Fruit fly (Drosophila melanogaster): ENCODE data around the gene Spn75F.

The Spn75F gene

dm6 chr3L:19173084-19173720, 43.7 kb upstream of the Spn75F start (continued):
- TF ChIP-seq Met (GFP tag; optimal IDR thresholded peaks at IDR 0.05) (peak; percentile 86), salr (GFP tag; optimal IDR thresholded peaks at IDR 0.05) (peak; percentile 51 to 92), esn (GFP tag; optimal IDR thresholded peaks at IDR 0.05) (peak; percentile 82), ss (GFP tag; optimal IDR thresholded peaks at IDR 0.05) (peak; percentile 91 to 92), achi (GFP tag; optimal IDR thresholded peaks at IDR 0.05) (peak; percentile 85), lz (GFP tag; optimal IDR thresholded peaks at IDR 0.05) (peak; percentile 82), net (GFP tag; optimal IDR thresholded peaks at IDR 0.05) (peak; percentile 64), CG8119 (GFP tag; IDR thresholded peaks at IDR 0.05) (peak; percentile 66; the same call in 2 of the 3 replicates), CG4318 (GFP tag; optimal IDR thresholded peaks at IDR 0.05) (peak; percentile 41), CG3919 (GFP tag; optimal IDR thresholded peaks at IDR 0.05) (peak; percentile 86), fd59A (GFP tag; optimal IDR thresholded peaks at IDR 0.05) (peak; percentile 94), OdsH (GFP tag; optimal IDR thresholded peaks at IDR 0.05) (peak; percentile 84), Hr39 (GFP tag; optimal IDR thresholded peaks at IDR 0.05) (peak; percentile 82), CG8319 (GFP tag; optimal IDR thresholded peaks at IDR 0.05) (peak; percentile 60), Sox15 (GFP tag; optimal IDR thresholded peaks at IDR 0.05) (peak; percentile 62), Blimp-1 (GFP tag; optimal IDR thresholded peaks at IDR 0.05) (peak; percentile 15), CG10669 (GFP tag; optimal IDR thresholded peaks at IDR 0.05) (peak; percentile 92), dsx (GFP tag; optimal IDR thresholded peaks at IDR 0.05; ENCODE audit: poor library complexity, severe bottlenecking) (peak; percentile 90), CG11902 (GFP tag; optimal IDR thresholded peaks at IDR 0.05) (peak; percentile 56), pdm3 (GFP tag; optimal IDR thresholded peaks at IDR 0.05) (peak; percentile 81), Eip78C (GFP tag) (peak; percentile 96), Sox102F (GFP tag; optimal IDR thresholded peaks at IDR 0.05) (peak; percentile 75), CG1621 (tag; optimal IDR thresholded peaks at IDR 0.05) (peak; percentile 94), Eip75B (GFP tag; optimal IDR thresholded peaks at IDR 0.05) (peak; percentile 86), CG7368 (GFP tag; optimal IDR thresholded peaks at IDR 0.05) (peak; percentile 75), CG6792 (GFP tag; optimal IDR thresholded peaks at IDR 0.05) (peak; percentile 83), CG11762 (GFP tag; optimal IDR thresholded peaks at IDR 0.05; ENCODE audit: insufficient read depth) (peak; percentile 80), eg (GFP tag; IDR thresholded peaks at IDR 0.05) (peak; percentile 37; the same call in 1 of the 3 replicates), CG31627 (GFP tag; optimal IDR thresholded peaks at IDR 0.05) (peak; percentile 78), dac (GFP tag; optimal IDR thresholded peaks at IDR 0.05) (peak; percentile 2), CG6854 (GFP tag; optimal IDR thresholded peaks at IDR 0.05) (no peak), CG9139 (GFP tag; optimal IDR thresholded peaks at IDR 0.05) (peak; percentile 82), CG34406 (GFP tag; optimal IDR thresholded peaks at IDR 0.05) (peak; percentile 79), Gug (GFP tag; IDR thresholded peaks at IDR 0.05) (peak; percentile 47; the same call in 1 of the 2 replicates), Smox (GFP tag; optimal IDR thresholded peaks at IDR 0.05) (peak; percentile 82), CG15336 (GFP tag; IDR thresholded peaks at IDR 0.05) (peak; percentile 50), CG16779 (tag; optimal IDR thresholded peaks at IDR 0.05) (peak; percentile 35)

DNA sequence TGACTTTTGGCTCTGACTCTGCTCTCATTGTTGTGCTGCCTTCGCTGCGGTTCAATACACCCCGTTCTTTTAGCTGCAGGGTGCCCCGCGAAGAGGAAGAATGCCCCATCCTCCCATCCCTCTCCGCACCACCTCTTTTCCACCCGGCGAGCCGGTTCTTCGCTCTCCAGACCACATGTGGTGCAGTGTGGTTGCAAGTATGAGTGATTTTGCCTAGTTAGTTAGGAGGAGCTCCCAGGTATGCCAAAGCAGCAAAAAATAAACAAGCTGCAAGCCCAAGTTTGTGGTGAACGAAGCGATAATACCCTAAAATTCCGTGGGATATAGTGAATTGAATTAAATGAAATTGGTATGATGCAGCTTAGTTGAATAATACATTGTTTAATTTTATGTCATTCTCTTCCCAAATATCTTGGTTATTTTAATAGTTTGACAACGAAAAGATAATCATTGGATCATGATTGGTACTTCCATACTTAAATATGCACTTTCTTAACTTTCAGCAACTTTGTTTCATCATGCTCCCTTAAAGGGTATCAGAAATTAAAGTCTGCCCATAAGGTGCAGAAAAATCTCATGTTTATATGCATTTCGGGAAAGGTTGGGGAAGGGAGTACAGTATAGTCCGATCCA, 42.8 kb upstream of the Spn75F start:
- TF ChIP-seq Smox (GFP tag; optimal IDR thresholded peaks at IDR 0.05) (peak; percentile 84), topi (GFP tag; optimal IDR thresholded peaks at IDR 0.05) (peak; percentile 91), OdsH (GFP tag; optimal IDR thresholded peaks at IDR 0.05) (peak; percentile 79), CG6163 (GFP tag; IDR thresholded peaks at IDR 0.05) (no peak; the same call in 2 of the 3 replicates), dac (GFP tag; optimal IDR thresholded peaks at IDR 0.05) (peak; percentile 11), Gug (GFP tag; IDR thresholded peaks at IDR 0.05) (peak; percentile 55), CG16779 (tag; optimal IDR thresholded peaks at IDR 0.05) (peak; percentile 33), salr (GFP tag; optimal IDR thresholded peaks at IDR 0.05) (peak; percentile 78 to 83), spab (GFP tag; optimal IDR thresholded peaks at IDR 0.05) (peak; percentile 87), CG8632 (GFP tag; optimal IDR thresholded peaks at IDR 0.05) (peak; percentile 75), Hr38 (GFP tag; optimal IDR thresholded peaks at IDR 0.05) (no peak), Hr4 (GFP tag; optimal IDR thresholded peaks at IDR 0.05) (peak; percentile 59), Eip75B (GFP tag; optimal IDR thresholded peaks at IDR 0.05) (peak; percentile 88), Sox14 (GFP tag; optimal IDR thresholded peaks at IDR 0.05) (peak; percentile 90), fkh (GFP tag; optimal IDR thresholded peaks at IDR 0.05) (no peak), Blimp-1 (GFP tag; optimal IDR thresholded peaks at IDR 0.05) (peak; percentile 47), CG3032 (tag; optimal IDR thresholded peaks at IDR 0.05) (peak; percentile 90), cyc (GFP tag; optimal IDR thresholded peaks at IDR 0.05) (peak; percentile 84), fd59A (GFP tag; optimal IDR thresholded peaks at IDR 0.05) (peak; percentile 91), Hr39 (GFP tag; optimal IDR thresholded peaks at IDR 0.05) (peak; percentile 86), CG32006 (GFP tag; optimal IDR thresholded peaks at IDR 0.05) (peak; percentile 76), Eip78C (GFP tag) (peak; percentile 98), Met (GFP tag; optimal IDR thresholded peaks at IDR 0.05) (peak; percentile 90)

Measured in whole organism, prepupa.